Worm (Caenorhabditis elegans) whole organism, midembryonic: Measurements from ENCODE around the gene B0310.6.
A peak's percentile ranks its signal among the peaks of the same experiment; 100 is the strongest.

ENCODE experiments used
- T22C8.4 ChIP-seq: fragments of 200-800 bp; sonication (Bioruptor generic); IDR thresholded peaks from 2 replicates; pipeline ENCODE4 v1.3.6; 2022; ENCODE audit warnings: missing genetic modification characterization, missing compliant biosample characterization
- cog-1 ChIP-seq: sonication (generic microtip); optimal IDR thresholded peaks from 2 replicates; lab custom pipeline; 2016; ENCODE audit warnings: missing genetic modification characterization, missing compliant biosample characterization
- flt-1 ChIP-seq: fragments of 200-800 bp; sonication (Bioruptor generic); IDR thresholded peaks from 2 replicates; pipeline ENCODE4 v1.3.6; 2022; ENCODE audit warnings: missing genetic modification characterization, missing compliant biosample characterization
- klf-2 ChIP-seq: fragments of 200-800 bp; sonication (Bioruptor generic); conservative IDR thresholded peaks from 2 replicates; pipeline ENCODE4 v1.3.6; 2022; ENCODE audit warnings: missing genetic modification reagents, missing genetic modification characterization, missing compliant biosample characterization
- med-1 ChIP-seq: sonication (generic microtip); optimal IDR thresholded peaks from 2 replicates; lab custom pipeline; 2017; ENCODE audit warnings: missing genetic modification characterization, mild to moderate bottlenecking, missing compliant biosample characterization, antibody characterized with exemption, missing genetic modification reagents; ENCODE audit not compliant: insufficient read depth
- ref-1 ChIP-seq: fragments of 200-800 bp; sonication (Bioruptor generic); conservative IDR thresholded peaks from 2 replicates; pipeline ENCODE4 v1.3.6; 2022; ENCODE audit warnings: missing genetic modification reagents, missing genetic modification characterization, missing compliant biosample characterization
- tab-1 ChIP-seq: fragments of 200-800 bp; sonication (Bioruptor generic); IDR thresholded peaks from 2 replicates; pipeline ENCODE4 v1.3.6; 2022; ENCODE audit warnings: missing genetic modification characterization, missing compliant biosample characterization
- ztf-23 ChIP-seq: fragments of 200-800 bp; sonication (Bioruptor generic); IDR thresholded peaks from 2 replicates; pipeline ENCODE4 v1.3.6; 2022; ENCODE audit warnings: missing genetic modification reagents, missing genetic modification characterization, missing compliant biosample characterization
- ztf-29 ChIP-seq: fragments of 200-800 bp; sonication (Bioruptor generic); IDR thresholded peaks from 2 replicates; pipeline ENCODE4 v1.3.6; 2022; ENCODE audit warnings: missing genetic modification reagents, missing genetic modification characterization, missing compliant biosample characterization

DNA sequence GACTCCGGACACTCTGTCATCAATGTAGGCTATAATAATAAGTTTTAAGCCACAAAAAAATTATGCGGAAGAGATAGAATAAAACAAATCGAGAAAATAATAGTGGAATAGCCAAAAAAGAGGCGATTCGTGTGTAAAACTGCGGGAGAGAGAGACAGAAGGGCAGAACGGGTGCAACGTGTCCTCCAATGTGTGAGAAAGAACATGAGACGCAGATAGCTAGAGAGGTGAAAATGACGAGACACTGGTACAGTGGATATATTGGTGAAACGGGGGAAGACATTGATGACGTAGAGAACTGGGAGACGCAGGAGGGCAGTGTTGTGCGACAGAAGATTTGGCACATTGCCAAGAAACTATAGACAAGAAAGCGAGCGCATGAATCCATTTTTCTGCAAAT is 4.9 kb upstream of the B0310.6 start, which contains the start of gene F28C10.3:
- TF ChIP-seq ref-1 (GFP tag; lab: Robert Waterston, UW) (no peak), flt-1 (no peak), tab-1 (no peak), T22C8.4 (GFP tag; lab: Robert Waterston, UW) (no peak), klf-2 (GFP tag; lab: Robert Waterston, UW) (no peak), ztf-29 (GFP tag; lab: Robert Waterston, UW) (no peak), cog-1 (tag; lab: Kevin White, UChicago) (peak; percentile 68), ztf-23 (GFP tag; lab: Robert Waterston, UW) (0 out of 2 replicates have a peak, but pooled peaks have one; percentile 36), med-1 (no peak)
